Fruit fly (Drosophila melanogaster) whole organism, embryonic: Measurements from ENCODE around the gene glu.

Experiments
- CG10543 ChIP-seq: fragments of 200-800 bp; sonication (Bioruptor generic); optimal IDR thresholded peaks from 3 replicates; lab custom pipeline; 2017; ENCODE audit warnings: missing biosample characterization, mild to moderate bottlenecking, missing genetic modification characterization, moderate library complexity
- CG12236 ChIP-seq: fragments of 200-800 bp; sonication (Bioruptor generic); optimal IDR thresholded peaks from 2 replicates; lab custom pipeline; 2016; ENCODE audit warnings: missing biosample characterization, missing genetic modification characterization
- CG13287 ChIP-seq: fragments of 200-800 bp; sonication (Bioruptor generic); IDR thresholded peaks from 2 replicates; pipeline ENCODE4 v1.3.6; 2022; ENCODE audit warnings: missing biosample characterization, missing genetic modification characterization; ENCODE audit not compliant: partially characterized antibody
- CG13296 ChIP-seq: fragments of 200-800 bp; sonication (Bioruptor generic); optimal IDR thresholded peaks from 3 replicates; lab custom pipeline; 2018; ENCODE audit warnings: missing biosample characterization, mild to moderate bottlenecking, missing genetic modification characterization
- CG15269 ChIP-seq: fragments of 200-800 bp; sonication (Bioruptor generic); optimal IDR thresholded peaks from 2 replicates; lab custom pipeline; 2018; ENCODE audit warnings: missing biosample characterization, mild to moderate bottlenecking, missing genetic modification characterization, moderate library complexity
- CG1529 ChIP-seq: fragments of 200-800 bp; sonication (Bioruptor generic); optimal IDR thresholded peaks from 3 replicates; lab custom pipeline; 2018; ENCODE audit warnings: missing biosample characterization, missing genetic modification characterization
- CG16813 ChIP-seq: fragments of 200-800 bp; sonication (Bioruptor generic); IDR thresholded peaks from 3 replicates; pipeline ENCODE4 v1.3.6; 2022; ENCODE audit warnings: missing biosample characterization, missing genetic modification characterization; ENCODE audit not compliant: partially characterized antibody
- CG17568 ChIP-seq: fragments of 200-800 bp; sonication (Bioruptor generic); optimal IDR thresholded peaks from 2 replicates; lab custom pipeline; 2018; ENCODE audit warnings: missing biosample characterization, mild to moderate bottlenecking, missing genetic modification characterization, moderate library complexity
- CG2129 ChIP-seq: fragments of 200-800 bp; sonication (Bioruptor generic); IDR thresholded peaks from 2 replicates; pipeline ENCODE4 v1.3.6; 2022; ENCODE audit warnings: missing biosample characterization, missing genetic modification characterization; ENCODE audit not compliant: partially characterized antibody
- CG2199 ChIP-seq: fragments of 200-800 bp; sonication (Bioruptor generic); IDR thresholded peaks from 3 replicates; pipeline ENCODE4 v1.3.6; 2022; ENCODE audit warnings: missing biosample characterization, missing genetic modification characterization
- CG32532 ChIP-seq: fragments of 200-800 bp; sonication (Bioruptor generic); IDR thresholded peaks from 2 replicates; pipeline ENCODE4 v1.3.6; 2022; ENCODE audit warnings: missing biosample characterization, missing genetic modification characterization
- CG4424 ChIP-seq: fragments of 200-800 bp; sonication (Bioruptor generic); optimal IDR thresholded peaks from 3 replicates; lab custom pipeline; 2016; ENCODE audit warnings: missing biosample characterization, missing genetic modification characterization
- CG5245 ChIP-seq: fragments of 200-800 bp; sonication (Bioruptor generic); optimal IDR thresholded peaks from 3 replicates; lab custom pipeline; 2016; ENCODE audit warnings: missing biosample characterization, missing genetic modification characterization
- CG6683 ChIP-seq: fragments of 200-800 bp; sonication (Bioruptor generic); optimal IDR thresholded peaks from 2 replicates; lab custom pipeline; 2017; ENCODE audit warnings: missing biosample characterization, mild to moderate bottlenecking, missing genetic modification characterization, missing genetic modification reagents
- CG6854 ChIP-seq: fragments of 200-800 bp; sonication (Bioruptor generic); optimal IDR thresholded peaks from 3 replicates; lab custom pipeline; 2017; ENCODE audit warnings: missing biosample characterization, mild to moderate bottlenecking, missing genetic modification characterization
- CG7786 ChIP-seq: fragments of 200-800 bp; sonication (Bioruptor generic); optimal IDR thresholded peaks from 2 replicates; lab custom pipeline; 2016; ENCODE audit warnings: missing biosample characterization, missing genetic modification characterization
- CG8765 ChIP-seq: fragments of 200-800 bp; sonication (Bioruptor generic); IDR thresholded peaks from 2 replicates; pipeline ENCODE4 v1.3.6; 2022; ENCODE audit warnings: missing biosample characterization, missing genetic modification characterization
- CG9932 ChIP-seq: fragments of 200-800 bp; sonication (Bioruptor generic); IDR thresholded peaks from 2 replicates; pipeline ENCODE4 v1.3.6; 2022; ENCODE audit warnings: missing biosample characterization, missing genetic modification characterization
- Chrac-16 ChIP-seq: fragments of 200-800 bp; sonication (Bioruptor generic); optimal IDR thresholded peaks from 3 replicates; lab custom pipeline; 2016; ENCODE audit warnings: missing biosample characterization, missing genetic modification characterization
- CkIIα-i1 ChIP-seq: fragments of 200-800 bp; sonication (Bioruptor generic); IDR thresholded peaks from 2 replicates; pipeline ENCODE4 v1.3.6; 2022; ENCODE audit warnings: missing biosample characterization, missing genetic modification characterization
- D19A ChIP-seq: fragments of 200-800 bp; optimal IDR thresholded peaks from 3 replicates; lab custom pipeline; 2019; ENCODE audit warnings: missing biosample characterization, mild to moderate bottlenecking, missing genetic modification characterization, moderate library complexity
- Deaf1 ChIP-seq: fragments of 200-800 bp; optimal IDR thresholded peaks from 3 replicates; lab custom pipeline; 2019; ENCODE audit warnings: missing biosample characterization, mild to moderate bottlenecking, missing genetic modification characterization, moderate library complexity
- Dll ChIP-seq: fragments of 200-800 bp; sonication (Bioruptor generic); IDR thresholded peaks from 4 replicates; pipeline ENCODE4 v1.3.6; 2022; ENCODE audit warnings: missing biosample characterization, missing genetic modification characterization; ENCODE audit not compliant: partially characterized antibody
- Doc3 ChIP-seq: fragments of 200-800 bp; sonication (Bioruptor generic); IDR thresholded peaks from 3 replicates; pipeline ENCODE4 v1.3.6; 2022; ENCODE audit warnings: missing biosample characterization, missing genetic modification characterization; ENCODE audit not compliant: partially characterized antibody
- Ets97D ChIP-seq: fragments of 200-800 bp; sonication (Bioruptor generic); optimal IDR thresholded peaks from 3 replicates; lab custom pipeline; 2016; ENCODE audit warnings: missing biosample characterization, missing genetic modification characterization
- HLH4C ChIP-seq: fragments of 200-800 bp; sonication (Bioruptor generic); IDR thresholded peaks from 3 replicates; pipeline ENCODE4 v1.3.6; 2022; ENCODE audit warnings: missing biosample characterization, missing genetic modification characterization; ENCODE audit not compliant: partially characterized antibody
- HLHmδ ChIP-seq: fragments of 200-800 bp; sonication (Bioruptor generic); optimal IDR thresholded peaks from 2 replicates; lab custom pipeline; 2018; ENCODE audit warnings: missing biosample characterization, mild to moderate bottlenecking, missing genetic modification characterization, moderate library complexity
- Lhr ChIP-seq: fragments of 200-800 bp; sonication (Bioruptor generic); optimal IDR thresholded peaks from 3 replicates; lab custom pipeline; 2017; ENCODE audit warnings: mild to moderate bottlenecking, missing biosample characterization, missing genetic modification reagents, missing genetic modification characterization
- MBD-R2 ChIP-seq: fragments of 200-800 bp; sonication (Bioruptor generic); IDR thresholded peaks from 2 replicates; pipeline ENCODE4 v1.3.6; 2022; ENCODE audit warnings: missing biosample characterization, missing genetic modification characterization
- MTF-1 ChIP-seq: fragments of 200-800 bp; sonication (Bioruptor generic); optimal IDR thresholded peaks from 2 replicates; lab custom pipeline; 2018; ENCODE audit warnings: missing biosample characterization, mild to moderate bottlenecking, missing genetic modification characterization, borderline replicate concordance
- Taf1 ChIP-seq: fragments of 200-800 bp; sonication (Bioruptor generic); IDR thresholded peaks from 2 replicates; pipeline ENCODE4 v1.3.6; 2022; ENCODE audit warnings: missing biosample characterization, missing genetic modification characterization
- ap ChIP-seq: fragments of 200-800 bp; sonication (Bioruptor generic); IDR thresholded peaks from 2 replicates; pipeline ENCODE4 v1.3.6; 2022; ENCODE audit warnings: missing biosample characterization, missing genetic modification characterization
- bcd ChIP-seq: fragments of 200-800 bp; sonication (Bioruptor generic); optimal IDR thresholded peaks from 2 replicates; lab custom pipeline; 2017; ENCODE audit warnings: missing biosample characterization, mild to moderate bottlenecking, missing genetic modification characterization
- da ChIP-seq: fragments of 200-800 bp; sonication (Bioruptor generic); optimal IDR thresholded peaks from 2 replicates; lab custom pipeline; 2016; ENCODE audit warnings: missing biosample characterization, missing genetic modification characterization
- emc ChIP-seq: fragments of 200-800 bp; sonication (Bioruptor generic); optimal IDR thresholded peaks from 2 replicates; lab custom pipeline; 2016; ENCODE audit warnings: missing biosample characterization, missing genetic modification characterization
- fd3F ChIP-seq: fragments of 200-800 bp; sonication (Bioruptor generic); optimal IDR thresholded peaks from 2 replicates; lab custom pipeline; 2018; ENCODE audit warnings: missing biosample characterization, mild to moderate bottlenecking, missing genetic modification characterization, moderate library complexity
- gem ChIP-seq: fragments of 200-800 bp; sonication (Bioruptor generic); optimal IDR thresholded peaks from 2 replicates; lab custom pipeline; 2019; ENCODE audit warnings: missing biosample characterization, mild to moderate bottlenecking, missing genetic modification characterization, moderate library complexity
- gt ChIP-seq: fragments of 200-800 bp; sonication (Bioruptor generic); IDR thresholded peaks from 2 replicates; pipeline ENCODE4 v1.3.6; 2022; ENCODE audit warnings: missing biosample characterization, missing genetic modification characterization
- h ChIP-seq: fragments of >200 bp; optimal IDR thresholded peaks from 2 replicates; lab custom pipeline; 2017
- jumu ChIP-seq: fragments of 200-800 bp; sonication (Bioruptor generic); optimal IDR thresholded peaks from 3 replicates; lab custom pipeline; 2016; ENCODE audit warnings: missing biosample characterization, missing genetic modification characterization
- ken ChIP-seq: fragments of 200-800 bp; sonication (Bioruptor generic); IDR thresholded peaks from 3 replicates; pipeline ENCODE4 v1.3.6; 2022; ENCODE audit warnings: missing biosample characterization, missing genetic modification characterization
- lab ChIP-seq: fragments of 200-800 bp; sonication (Bioruptor generic); optimal IDR thresholded peaks from 3 replicates; lab custom pipeline; 2017; ENCODE audit warnings: missing biosample characterization, missing genetic modification characterization, mild to moderate bottlenecking, moderate library complexity, missing genetic modification reagents
- lbe ChIP-seq: fragments of 200-800 bp; sonication (Bioruptor generic); optimal IDR thresholded peaks from 2 replicates; lab custom pipeline; 2016; ENCODE audit warnings: missing biosample characterization, mild to moderate bottlenecking, missing genetic modification characterization
- luna ChIP-seq: fragments of 200-800 bp; sonication (Bioruptor generic); optimal IDR thresholded peaks from 2 replicates; lab custom pipeline; 2016; ENCODE audit warnings: missing biosample characterization, missing genetic modification characterization
- odd ChIP-seq: fragments of 200-800 bp; sonication (Bioruptor generic); optimal IDR thresholded peaks from 2 replicates; lab custom pipeline; 2017; ENCODE audit warnings: missing biosample characterization, mild to moderate bottlenecking, missing genetic modification characterization
- otp ChIP-seq: fragments of 200-800 bp; sonication (Bioruptor generic); IDR thresholded peaks from 3 replicates; pipeline ENCODE4, ENCODE4 v1.3.6; 2022; ENCODE audit warnings: missing biosample characterization, missing genetic modification characterization
- rib ChIP-seq: fragments of 200-800 bp; sonication (Bioruptor generic); IDR thresholded peaks from 2 replicates; pipeline ENCODE4 v1.3.6; 2022; ENCODE audit warnings: missing biosample characterization, missing genetic modification characterization
- row ChIP-seq: fragments of 200-800 bp; sonication (Bioruptor generic); IDR thresholded peaks from 3 replicates; pipeline ENCODE4 v1.3.6; 2022; ENCODE audit warnings: missing biosample characterization, missing genetic modification characterization
- run ChIP-seq: fragments of 200-800 bp; sonication (Bioruptor generic); optimal IDR thresholded peaks from 3 replicates; lab custom pipeline; 2018; ENCODE audit warnings: missing biosample characterization, mild to moderate bottlenecking, missing genetic modification characterization
- sens ChIP-seq: fragments of 200-800 bp; sonication (Bioruptor generic); peaks from one replicate; lab custom pipeline; 2016; ENCODE audit warnings: missing biosample characterization, missing genetic modification characterization

glu gene

dm6 chr2L:16689800-16690618 lies 48.2 kb downstream of the glu start (continued):
- TF ChIP-seq CkIIα-i1 (no peak), Taf1 (GFP tag; lab: Robert Waterston, UW) (no peak), gt (GFP tag; lab: Robert Waterston, UW) (no peak), CG17568 (peak; percentile 13), CG32532 (GFP tag; lab: Robert Waterston, UW) (no peak), CG13296 (GFP tag; lab: Kevin White, UChicago) (no peak), lab (GFP tag; lab: Kevin White, UChicago) (peak; percentile 27), CG15269 (tag; lab: Kevin White, UChicago) (peak; percentile 20), MTF-1 (GFP tag; lab: Kevin White, UChicago) (no peak), CG16813 (no peak), CG6854 (GFP tag; lab: Kevin White, UChicago) (no peak), CG9932 (GFP tag; lab: Robert Waterston, UW) (no peak), lbe (GFP tag; lab: Kevin White, UChicago) (no peak), emc (GFP tag; lab: Kevin White, UChicago) (no peak), jumu (GFP tag; lab: Kevin White, UChicago) (no peak), h (lab: Kevin White, UChicago) (no peak), luna (GFP tag; lab: Kevin White, UChicago) (no peak), CG1529 (GFP tag; lab: Kevin White, UChicago) (no peak), CG2129 (no peak), CG5245 (GFP tag; lab: Kevin White, UChicago) (no peak), D19A (tag; lab: Kevin White, UChicago) (no peak), Deaf1 (tag; lab: Kevin White, UChicago) (peak; percentile 93), CG10543 (GFP tag; lab: Kevin White, UChicago) (no peak), sens (GFP tag; lab: Kevin White, UChicago) (peak; percentile 90), bcd (GFP tag; lab: Kevin White, UChicago) (no peak), CG12236 (GFP tag; lab: Kevin White, UChicago) (no peak), row (GFP tag; lab: Robert Waterston, UW) (peak; percentile 72), CG6683 (no peak), odd (GFP tag; lab: Kevin White, UChicago) (no peak), Chrac-16 (no peak), CG4424 (no peak), Dll (GFP tag; lab: Robert Waterston, UW) (no peak), rib (GFP tag; lab: Robert Waterston, UW) (no peak), CG2199 (GFP tag; lab: Robert Waterston, UW) (no peak), HLHmδ (GFP tag; lab: Kevin White, UChicago) (no peak), HLH4C (GFP tag; lab: Robert Waterston, UW) (no peak), da (GFP tag; lab: Kevin White, UChicago) (no peak), Doc3 (GFP tag; lab: Robert Waterston, UW) (no peak), otp (no peak), CG13287 (0 out of 2 replicates have a peak, but pooled peaks have one; percentile 11), run (tag; lab: Kevin White, UChicago) (no peak), CG7786 (peak; percentile 19), gem (tag; lab: Kevin White, UChicago) (peak; percentile 55), fd3F (no peak), Lhr (GFP tag; lab: Kevin White, UChicago) (no peak), Ets97D (no peak), MBD-R2 (no peak), CG8765 (GFP tag; lab: Robert Waterston, UW) (no peak), ken (GFP tag; lab: Robert Waterston, UW) (0 out of 3 replicates have a peak, but pooled peaks have one; percentile 25), ap (GFP tag; lab: Robert Waterston, UW) (no peak)
